Fruit fly (Drosophila melanogaster): ENCODE results near the gene NTPase.

The NTPase gene

DNA sequence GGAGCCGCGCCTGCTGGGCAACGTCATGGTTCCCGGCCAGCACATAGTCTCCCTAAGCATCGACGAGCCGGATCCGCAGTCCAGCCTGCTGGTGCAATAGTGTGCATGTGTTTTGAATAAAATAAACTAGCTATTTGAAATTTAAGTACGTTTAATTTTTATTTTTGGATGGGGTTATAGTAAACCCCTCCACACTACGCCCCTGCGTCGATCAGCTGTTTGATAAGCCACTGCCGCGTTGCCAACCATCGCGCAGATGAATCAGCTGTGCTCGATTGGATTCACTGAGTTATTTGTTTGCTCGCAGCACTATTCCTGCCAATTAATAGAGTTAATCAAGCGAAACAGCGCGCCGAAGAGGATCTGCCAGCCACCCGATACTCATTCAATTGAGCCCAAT, 6.8 kb downstream of the NTPase start, which contains the start of gene RabGGTb (continued):
- peak; percentile 63 for TF ChIP-seq HmgZ (tag; optimal IDR thresholded peaks at IDR 0.05)
- TF ChIP-seq nom (GFP tag; optimal IDR thresholded peaks at IDR 0.05) = peak; percentile 26
- peak; percentile 71 for TF ChIP-seq pum (GFP tag; optimal IDR thresholded peaks at IDR 0.05)
- TF ChIP-seq CG15073 (GFP tag; optimal IDR thresholded peaks at IDR 0.05) = no peak
- peak; percentile 41 for TF ChIP-seq Dref (GFP tag; IDR thresholded peaks at IDR 0.05)
- peak; percentile 64; the same call in 2 of the 3 replicates for TF ChIP-seq CG11695 (GFP tag; IDR thresholded peaks at IDR 0.05)
- TF ChIP-seq vvl (GFP tag; IDR thresholded peaks at IDR 0.05) = peak; percentile 82
- TF ChIP-seq H15 (GFP tag; IDR thresholded peaks at IDR 0.05) = peak; percentile 73; the same call in 2 of the 3 replicates
- TF ChIP-seq CG1024 (GFP tag; IDR thresholded peaks at IDR 0.05) = peak; percentile 47; the same call in 1 of the 2 replicates
- TF ChIP-seq disco-r (GFP tag; optimal IDR thresholded peaks at IDR 0.05) = no peak
- peak; percentile 43 for TF ChIP-seq fu2 (GFP tag; optimal IDR thresholded peaks at IDR 0.05)
- TF ChIP-seq CG6272 (GFP tag; IDR thresholded peaks at IDR 0.05) = peak; percentile 49
- no peak for TF ChIP-seq Six4 (GFP tag; optimal IDR thresholded peaks at IDR 0.05)
- peak; percentile 67 for TF ChIP-seq CG18599 (GFP tag; optimal IDR thresholded peaks at IDR 0.05)
- peak; percentile 38 for TF ChIP-seq ind (GFP tag; optimal IDR thresholded peaks at IDR 0.05)
- TF ChIP-seq ab (GFP tag; optimal IDR thresholded peaks at IDR 0.05) = peak; percentile 7
- peak; percentile 59 for TF ChIP-seq onecut (GFP tag; IDR thresholded peaks at IDR 0.05)
- TF ChIP-seq zfh1 (GFP tag; IDR thresholded peaks at IDR 0.05) = peak; percentile 82; the same call in 2 of the 3 replicates
- peak; percentile 48 for TF ChIP-seq CG1792 (GFP tag; optimal IDR thresholded peaks at IDR 0.05)
- TF ChIP-seq luna (GFP tag; optimal IDR thresholded peaks at IDR 0.05) = no peak
- TF ChIP-seq Asciz (GFP tag; optimal IDR thresholded peaks at IDR 0.05) = peak; percentile 17
- TF ChIP-seq CG13296 (GFP tag; optimal IDR thresholded peaks at IDR 0.05) = peak; percentile 50
- TF ChIP-seq CG8359 (GFP tag; optimal IDR thresholded peaks at IDR 0.05; ENCODE audit: borderline replicate concordance) = no peak
- TF ChIP-seq fru (optimal IDR thresholded peaks at IDR 0.05) = no peak
- no peak for TF ChIP-seq CG9437 (GFP tag; optimal IDR thresholded peaks at IDR 0.05)
- peak; percentile 24 for TF ChIP-seq CG11723 (GFP tag; optimal IDR thresholded peaks at IDR 0.05)
- TF ChIP-seq CG6765 (GFP tag; optimal IDR thresholded peaks at IDR 0.05) = peak; percentile 28
- peak; percentile 51 for TF ChIP-seq Atf-2 (GFP tag; optimal IDR thresholded peaks at IDR 0.05)
- peak; percentile 26 for TF ChIP-seq CG33213 (GFP tag; optimal IDR thresholded peaks at IDR 0.05)
- peak; percentile 65 for TF ChIP-seq B-H2 (GFP tag; optimal IDR thresholded peaks at IDR 0.05)
- peak; percentile 6 for TF ChIP-seq CG8089 (GFP tag; optimal IDR thresholded peaks at IDR 0.05)
- TF ChIP-seq nerfin-2 (GFP tag; IDR thresholded peaks at IDR 0.05; ENCODE audit: partially characterized antibody) = no peak
- peak; percentile 49 for TF ChIP-seq oc (tag; optimal IDR thresholded peaks at IDR 0.05)
- no peak for TF ChIP-seq sim (GFP tag; IDR thresholded peaks at IDR 0.05)
- TF ChIP-seq Dek (tag; optimal IDR thresholded peaks at IDR 0.05) = peak; percentile 39
- TF ChIP-seq CG2116 (GFP tag; optimal IDR thresholded peaks at IDR 0.05) = peak; percentile 25
- no peak for TF ChIP-seq D19B (GFP tag; optimal IDR thresholded peaks at IDR 0.05)
- TF ChIP-seq Dll (GFP tag; IDR thresholded peaks at IDR 0.05; ENCODE audit: partially characterized antibody) = peak; percentile 57; the same call in 1 of the 4 replicates
- no peak for TF ChIP-seq jing (GFP tag; optimal IDR thresholded peaks at IDR 0.05)
- peak; percentile 13 for TF ChIP-seq eyg (GFP tag; optimal IDR thresholded peaks at IDR 0.05)
- peak; percentile 9 for TF ChIP-seq Deaf1 (tag; optimal IDR thresholded peaks at IDR 0.05)
- no peak for TF ChIP-seq Stat92E (GFP tag; optimal IDR thresholded peaks at IDR 0.05)
- peak; percentile 41; the same call in 1 of the 2 replicates for TF ChIP-seq CG32772 (GFP tag; IDR thresholded peaks at IDR 0.05)
- TF ChIP-seq crol (GFP tag; IDR thresholded peaks at IDR 0.05) = 0 out of 2 replicates have a peak, but pooled peaks have one; percentile 28
- no peak for TF ChIP-seq inv (GFP tag; IDR thresholded peaks at IDR 0.05; ENCODE audit: partially characterized antibody)
- TF ChIP-seq Eip74EF (GFP tag; optimal IDR thresholded peaks at IDR 0.05) = no peak
- TF ChIP-seq CG11085 (GFP tag; IDR thresholded peaks at IDR 0.05) = peak; percentile 70
- no peak for TF ChIP-seq Jarid2 (GFP tag; optimal IDR thresholded peaks at IDR 0.05)
- TF ChIP-seq gcm2 (GFP tag; optimal IDR thresholded peaks at IDR 0.05) = peak; percentile 39
- peak; percentile 77; the same call in 2 of the 3 replicates for TF ChIP-seq so (GFP tag; IDR thresholded peaks at IDR 0.05)

Measured in whole organism, embryonic.